Fruit fly (Drosophila melanogaster): ENCODE data around the gene gammaTub37C.

DNA sequence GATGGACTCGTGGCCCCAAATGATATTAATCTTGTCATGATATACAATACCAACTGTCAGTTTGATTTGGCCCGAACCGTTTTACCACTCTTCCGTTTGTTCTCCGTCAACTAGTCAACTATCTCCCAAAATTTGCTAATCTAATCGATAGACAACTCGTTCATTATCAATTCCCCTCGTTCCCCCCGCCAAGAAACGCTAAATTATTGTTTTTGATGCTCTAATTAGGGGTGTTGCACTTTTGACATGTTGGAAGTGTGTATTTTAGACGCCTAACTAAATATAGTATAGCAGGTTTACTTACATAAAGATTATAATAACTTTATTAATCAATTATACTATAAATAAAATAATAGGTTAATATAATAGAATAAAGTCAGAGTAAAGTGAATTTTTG, 21.6 kb downstream of the gammaTub37C start:
- TF ChIP-seq CG8478 (optimal IDR thresholded peaks at IDR 0.05) (no peak), CTCF (optimal IDR thresholded peaks at IDR 0.05) (no peak)

Data from S2 (cell line).